Worm (Caenorhabditis elegans) whole organism, early embryonic: ENCODE data around the gene Y57G11C.8.

Experiments
- B0310.2 ChIP-seq: sonication (generic microtip); optimal IDR thresholded peaks from 2 replicates; lab custom pipeline; 2016; ENCODE audit warnings: mild to moderate bottlenecking, missing genetic modification characterization, missing compliant biosample characterization
- F13C5.2 ChIP-seq: sonication (generic microtip); optimal IDR thresholded peaks from 2 replicates; lab custom pipeline; 2017; ENCODE audit warnings: mild to moderate bottlenecking, missing genetic modification characterization, inconsistent platforms, missing compliant biosample characterization
- aly-1 ChIP-seq: sonication (generic microtip); optimal IDR thresholded peaks from 2 replicates; lab custom pipeline; 2016; ENCODE audit warnings: missing genetic modification characterization, missing compliant biosample characterization
- ama-1 ChIP-seq: fragments of 150-350 bp; optimal IDR thresholded peaks from 2 replicates; lab custom pipeline; 2014
- ceh-13 ChIP-seq: fragments of 200-800 bp; sonication (Bioruptor generic); optimal IDR thresholded peaks from 2 replicates; lab custom pipeline; 2018; ENCODE audit warnings: mild to moderate bottlenecking, missing genetic modification characterization, missing compliant biosample characterization
- ets-7 ChIP-seq: sonication (generic microtip); optimal IDR thresholded peaks from 2 replicates; lab custom pipeline; 2016; ENCODE audit warnings: missing genotype, missing genetic modification characterization, missing compliant biosample characterization
- flt-1 ChIP-seq: fragments of 200-800 bp; sonication (Bioruptor generic); IDR thresholded peaks from 2 replicates; pipeline ENCODE4 v1.3.6; 2022; ENCODE audit warnings: missing genetic modification characterization, missing compliant biosample characterization
- hmg-4 ChIP-seq: fragments of 200-800 bp; sonication (Bioruptor generic); optimal IDR thresholded peaks from 2 replicates; lab custom pipeline; 2018; ENCODE audit warnings: mild to moderate bottlenecking, missing genetic modification characterization, missing compliant biosample characterization
- hnd-1 ChIP-seq: sonication (generic microtip); optimal IDR thresholded peaks from 2 replicates; lab custom pipeline; 2016; ENCODE audit warnings: missing genetic modification characterization, missing compliant biosample characterization
- scrt-1 ChIP-seq: fragments of 200-800 bp; sonication (Bioruptor generic); IDR thresholded peaks from 2 replicates; pipeline ENCODE4 v1.3.6; 2022; ENCODE audit warnings: missing genetic modification characterization, missing compliant biosample characterization
- sea-1 ChIP-seq: fragments of 200-800 bp; sonication (Bioruptor generic); conservative IDR thresholded peaks from 2 replicates; pipeline ENCODE4 v1.3.6; 2022; ENCODE audit warnings: missing genetic modification characterization, missing compliant biosample characterization
- tbx-37 ChIP-seq: fragments of 200-800 bp; sonication (Bioruptor generic); conservative IDR thresholded peaks from 2 replicates; pipeline ENCODE4 v1.3.6; 2022; ENCODE audit warnings: missing genetic modification reagents, missing genetic modification characterization, missing compliant biosample characterization

DNA sequence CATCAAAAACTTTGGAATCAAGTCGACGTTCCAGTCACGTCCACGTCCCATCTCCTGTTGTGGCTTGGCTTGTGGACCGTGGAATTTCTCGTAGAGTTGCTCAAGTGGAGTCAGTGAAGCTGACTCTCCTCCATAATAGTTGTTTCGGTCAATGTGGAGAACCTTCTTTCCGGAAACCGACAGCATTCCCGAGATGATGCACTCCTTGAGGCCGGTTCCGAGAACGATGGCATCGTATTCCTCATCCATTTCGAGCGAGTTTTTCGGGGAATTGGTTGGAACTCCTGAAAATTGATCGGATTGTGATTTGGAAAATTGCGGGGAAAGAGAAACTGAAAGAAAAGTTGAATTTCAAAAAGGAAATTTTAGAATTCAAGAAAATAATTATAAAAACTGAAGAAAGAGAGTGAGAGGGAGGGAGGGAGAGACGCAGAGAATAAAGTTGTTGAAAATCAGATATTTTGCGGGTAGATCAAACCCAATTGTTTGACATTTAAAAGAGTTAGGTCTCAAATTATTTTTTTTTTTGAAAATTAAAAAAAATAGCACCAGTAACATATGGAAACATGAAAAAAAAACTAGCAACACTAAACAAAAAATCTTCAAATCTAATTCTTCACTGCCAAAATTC, 11.1 kb downstream of the Y57G11C.8 start, which contains the start of gene gdi-1:
- TF ChIP-seq flt-1 (GFP tag; lab: Robert Waterston, UW) (no peak), ama-1 (lab: Kevin White, UChicago) (no peak), F13C5.2 (tag; lab: Kevin White, UChicago) (no peak), ets-7 (tag; lab: Kevin White, UChicago) (no peak), tbx-37 (GFP tag; lab: Robert Waterston, UW) (no peak), hnd-1 (tag; lab: Kevin White, UChicago) (no peak), aly-1 (tag; lab: Kevin White, UChicago) (no peak), hmg-4 (GFP tag; lab: Kevin White, UChicago) (no peak), B0310.2 (tag; lab: Kevin White, UChicago) (no peak), ceh-13 (GFP tag; lab: Kevin White, UChicago) (no peak), sea-1 (GFP tag; lab: Robert Waterston, UW) (no peak), scrt-1 (GFP tag; lab: Robert Waterston, UW) (no peak)
